Fruit fly (Drosophila melanogaster): ENCODE results near the gene Kr-h2.

DNA sequence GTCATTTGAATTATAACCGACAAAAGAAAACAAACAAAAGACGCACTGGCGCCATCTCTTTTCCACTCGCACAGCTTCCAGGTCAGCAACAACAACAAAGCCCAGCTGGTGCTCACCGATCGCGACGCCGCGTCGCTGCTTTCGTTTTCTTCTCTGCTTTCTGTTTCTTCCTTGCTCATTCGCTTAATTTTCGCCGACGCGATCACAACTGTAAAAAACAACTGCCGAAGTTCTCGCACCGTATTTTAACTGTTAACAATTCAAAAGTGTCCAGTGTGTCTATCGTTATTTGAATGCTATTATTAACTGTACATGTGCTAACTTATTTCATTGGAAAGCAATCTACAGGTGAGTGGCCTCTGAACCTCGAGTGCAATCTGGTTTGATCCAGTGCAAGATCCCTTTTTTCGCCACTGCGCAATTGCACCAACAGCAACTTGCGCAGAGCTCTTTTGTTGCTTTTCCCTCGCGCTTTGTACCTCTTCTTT is 29.5 kb downstream of the Kr-h2 start, which contains the start of gene stai:
- TF ChIP-seq pan (optimal IDR thresholded peaks at IDR 0.05) (peak; percentile 10), EcR (GFP tag; optimal IDR thresholded peaks at IDR 0.05) (no peak), psq (optimal IDR thresholded peaks at IDR 0.05) (no peak), Dll (optimal IDR thresholded peaks at IDR 0.05) (no peak), CG8478 (optimal IDR thresholded peaks at IDR 0.05) (no peak)

Data from whole organism.